Worm (Caenorhabditis elegans) whole organism, L4 larva: ENCODE measurements around the gene nhr-238.

ENCODE experiments used
- daf-19 ChIP-seq: fragments of 200-800 bp; sonication (Bioruptor generic); conservative IDR thresholded peaks from 2 replicates; pipeline ENCODE4 v1.3.6; 2022; ENCODE audit warnings: missing genetic modification characterization, missing compliant biosample characterization
- fkh-10 ChIP-seq: fragments of 150-350 bp; optimal IDR thresholded peaks from 2 replicates; lab custom pipeline; 2014; ENCODE audit warnings: missing biosample characterization, missing genetic modification reagents, missing genetic modification characterization
- lsy-2 ChIP-seq, 2 experiments: fragments of 150-350 bp in 1 of 2; sonication (generic microtip) in 1 of 2; optimal IDR thresholded peaks; 2 replicates each; lab custom pipeline; 2014 to 2017; ENCODE audit warnings: missing biosample characterization in 2 of 2, missing genetic modification characterization in 2 of 2
- nhr-237 ChIP-seq: sonication (generic microtip); optimal IDR thresholded peaks from 2 replicates; lab custom pipeline; 2017; ENCODE audit warnings: missing biosample characterization, missing genetic modification characterization
- unc-62 ChIP-seq, 3 experiments: fragments of 150-350 bp in 1 of 3; sonication (generic microtip); optimal IDR thresholded peaks in 2 of 3; peaks in 1 of 3; 1 replicate in 1 of 3; 2 replicates in 2 of 3; lab custom pipeline; 2014 to 2017; ENCODE audit warnings: missing biosample characterization in 3 of 3, missing genetic modification characterization in 3 of 3, missing genetic modification reagents in 3 of 3, missing genotype in 1 of 3
- ztf-11 ChIP-seq: fragments of 150-350 bp; optimal IDR thresholded peaks from 2 replicates; lab custom pipeline; 2014; ENCODE audit warnings: missing biosample characterization, missing genetic modification characterization

DNA sequence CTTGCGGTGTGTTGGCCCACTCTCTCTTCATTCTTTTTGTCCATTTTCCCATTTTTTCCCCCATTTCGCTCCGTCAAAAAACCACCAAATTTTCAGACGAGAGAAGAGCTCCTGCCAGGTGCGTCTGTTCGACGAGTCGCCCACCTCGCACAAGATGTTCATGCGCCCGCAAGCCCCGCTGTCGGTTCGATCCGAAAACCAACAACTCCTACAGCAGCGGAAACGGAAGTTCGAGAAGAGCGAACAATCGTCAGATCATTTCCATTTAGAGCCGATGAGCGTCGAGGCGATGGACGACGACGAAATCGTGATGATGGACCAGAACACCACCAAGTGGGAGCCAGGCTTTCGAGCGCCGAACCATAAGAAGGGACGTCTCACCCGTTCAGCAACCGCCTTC, 46.0 kb downstream of the nhr-238 start:
- TF ChIP-seq lsy-2 (tag; optimal IDR thresholded peaks at IDR 0.05; lab: Kevin White, UChicago) (no peak), daf-19 (GFP tag; lab: Robert Waterston, UW) (no peak), unc-62 (GFP tag; optimal IDR thresholded peaks at IDR 0.05 in 1 of 2; lab: Kevin White, UChicago) (no peak), unc-62 (tag; optimal IDR thresholded peaks at IDR 0.05; lab: Kevin White, UChicago) (no peak), nhr-237 (tag; lab: Kevin White, UChicago) (no peak), ztf-11 (tag; lab: Kevin White, UChicago) (no peak), fkh-10 (GFP tag; lab: Kevin White, UChicago) (no peak)
